Fruit fly (Drosophila melanogaster): ENCODE data around the gene CG17292.

Gene CG17292

dm6 chr2L:8384108-8384601, 13.9 kb downstream of the CG17292 start, which contains the start of the genes Dad1 and CG13384 (continued):
- no peak for TF ChIP-seq crc (GFP tag; optimal IDR thresholded peaks at IDR 0.05)
- peak; percentile 68; the same call in 1 of the 3 replicates for TF ChIP-seq C15 (GFP tag; IDR thresholded peaks at IDR 0.05)
- TF ChIP-seq Fer3 (tag; optimal IDR thresholded peaks at IDR 0.05): peak; percentile 95
- TF ChIP-seq ro (GFP tag; IDR thresholded peaks at IDR 0.05): peak; percentile 72
- TF ChIP-seq crp (GFP tag; optimal IDR thresholded peaks at IDR 0.05): peak in 1 of 2 experiments; percentile 58
- peak; percentile 63 for TF ChIP-seq dan (GFP tag; IDR thresholded peaks at IDR 0.05)
- peak; percentile 6 for TF ChIP-seq CG12769 (tag; optimal IDR thresholded peaks at IDR 0.05)
- TF ChIP-seq CG11085 (GFP tag; IDR thresholded peaks at IDR 0.05): peak; percentile 91
- TF ChIP-seq CG2116 (GFP tag; optimal IDR thresholded peaks at IDR 0.05): peak; percentile 91
- TF ChIP-seq oc (tag; optimal IDR thresholded peaks at IDR 0.05): peak; percentile 91
- TF ChIP-seq lbe (GFP tag; optimal IDR thresholded peaks at IDR 0.05): peak; percentile 90
- peak; percentile 85 for TF ChIP-seq B-H1 (GFP tag; IDR thresholded peaks at IDR 0.05)
- TF ChIP-seq Mrtf (GFP tag; IDR thresholded peaks at IDR 0.05): peak; percentile 88
- peak; percentile 57 for TF ChIP-seq kay (GFP tag; optimal IDR thresholded peaks at IDR 0.05)
- peak; percentile 85 for TF ChIP-seq CG10431 (GFP tag; optimal IDR thresholded peaks at IDR 0.05)
- peak; percentile 85 for TF ChIP-seq CG31224 (GFP tag; IDR thresholded peaks at IDR 0.05)
- peak; percentile 75 to 94 for TF ChIP-seq Hr51 (GFP tag; optimal IDR thresholded peaks at IDR 0.05)
- peak; percentile 91 for TF ChIP-seq Nf-YC (tag; optimal IDR thresholded peaks at IDR 0.05)
- TF ChIP-seq CG12071 (GFP tag; optimal IDR thresholded peaks at IDR 0.05): peak; percentile 10
- TF ChIP-seq wdn (GFP tag; IDR thresholded peaks at IDR 0.05): peak; percentile 86
- no peak for TF ChIP-seq vnd (GFP tag; IDR thresholded peaks at IDR 0.05; ENCODE audit: partially characterized antibody)
- peak; percentile 95 for TF ChIP-seq Rfx (GFP tag; IDR thresholded peaks at IDR 0.05)
- TF ChIP-seq phol (tag; optimal IDR thresholded peaks at IDR 0.05): peak; percentile 94
- TF ChIP-seq CG2120 (GFP tag; optimal IDR thresholded peaks at IDR 0.05): peak; percentile 95
- peak; percentile 73; the same call in 2 of the 3 replicates for TF ChIP-seq jigr1 (GFP tag; IDR thresholded peaks at IDR 0.05)
- peak; percentile 62 for TF ChIP-seq wor (GFP tag; IDR thresholded peaks at IDR 0.05)
- peak; percentile 88 for TF ChIP-seq CG34422 (GFP tag; IDR thresholded peaks at IDR 0.05)
- peak; percentile 72 for TF ChIP-seq CG43689 (GFP tag; IDR thresholded peaks at IDR 0.05)
- no peak; the same call in 2 of the 3 replicates for TF ChIP-seq CG6791 (GFP tag; IDR thresholded peaks at IDR 0.05; ENCODE audit: partially characterized antibody)
- peak; percentile 78 for TF ChIP-seq pros (GFP tag; optimal IDR thresholded peaks at IDR 0.05)
- TF ChIP-seq MBD-R2 (GFP tag; IDR thresholded peaks at IDR 0.05): peak; percentile 65; the same call in 1 of the 2 replicates
- peak; percentile 71 for TF ChIP-seq E2f2 (GFP tag; IDR thresholded peaks at IDR 0.05)
- peak; percentile 94 for TF ChIP-seq CG15696 (tag; optimal IDR thresholded peaks at IDR 0.05)
- TF ChIP-seq CG15269 (tag; optimal IDR thresholded peaks at IDR 0.05): peak; percentile 96
- TF ChIP-seq CG1024 (GFP tag; IDR thresholded peaks at IDR 0.05): peak; percentile 60; the same call in 1 of the 2 replicates
- TF ChIP-seq Hmx (GFP tag; optimal IDR thresholded peaks at IDR 0.05): peak; percentile 63
- peak; percentile 83 for TF ChIP-seq Bteb2 (GFP tag; optimal IDR thresholded peaks at IDR 0.05)
- peak; percentile 92 for TF ChIP-seq ind (GFP tag; optimal IDR thresholded peaks at IDR 0.05)
- peak; percentile 90 for TF ChIP-seq fd96Cb (tag; optimal IDR thresholded peaks at IDR 0.05)
- TF ChIP-seq CG3726 (GFP tag; IDR thresholded peaks at IDR 0.05): peak; percentile 74; the same call in 2 of the 3 replicates
- TF ChIP-seq CG4360 (GFP tag; IDR thresholded peaks at IDR 0.05): 0 out of 2 replicates have a peak, but pooled peaks have one; percentile 42
- TF ChIP-seq CoRest (tag; optimal IDR thresholded peaks at IDR 0.05): peak; percentile 98
- TF ChIP-seq repo (GFP tag; optimal IDR thresholded peaks at IDR 0.05): no peak
- peak; percentile 71 for TF ChIP-seq CG6254 (GFP tag; optimal IDR thresholded peaks at IDR 0.05)
- peak; percentile 59 for TF ChIP-seq kni (GFP tag; optimal IDR thresholded peaks at IDR 0.05)
- TF ChIP-seq CG13296 (GFP tag; optimal IDR thresholded peaks at IDR 0.05): peak; percentile 96
- peak; percentile 87 for TF ChIP-seq CG7357 (GFP tag; IDR thresholded peaks at IDR 0.05)
- TF ChIP-seq Dref (GFP tag; IDR thresholded peaks at IDR 0.05): peak; percentile 61
- peak; percentile 84 for TF ChIP-seq CG2889 (GFP tag; IDR thresholded peaks at IDR 0.05)
- TF ChIP-seq dati (GFP tag; IDR thresholded peaks at IDR 0.05): no peak
